Worm (Caenorhabditis elegans): ENCODE results near the gene ZK899.5.

DNA sequence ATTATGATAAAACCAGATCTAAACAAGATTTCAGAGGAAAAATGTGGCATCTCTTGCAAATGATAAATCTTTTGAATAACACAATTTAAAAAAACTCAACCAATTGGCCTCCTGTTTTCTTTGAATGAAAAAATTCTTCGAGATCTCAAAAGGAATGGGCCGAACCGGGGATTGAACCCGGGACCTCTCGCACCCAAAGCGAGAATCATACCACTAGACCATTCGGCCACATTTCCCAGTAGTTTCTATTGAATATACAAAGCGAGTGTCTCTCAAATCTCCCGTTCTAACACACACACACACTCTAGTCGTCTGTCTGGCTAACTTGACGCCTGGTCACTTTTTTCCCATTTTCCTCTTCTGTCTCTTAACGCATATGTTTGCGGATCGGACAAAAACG is 6.8 kb upstream of the ZK899.5 start:
- TF ChIP-seq sem-2 (GFP tag; optimal IDR thresholded peaks at IDR 0.05) (peak; percentile 78), nhr-12 (tag; optimal IDR thresholded peaks at IDR 0.05) (no peak), sptf-1 (tag; optimal IDR thresholded peaks at IDR 0.05) (peak; percentile 93)
